Worm (Caenorhabditis elegans) whole organism, L2 larva: ENCODE measurements around the gene ule-3.

Experiments used
- R02D3.7 ChIP-seq: fragments of 150-350 bp; optimal IDR thresholded peaks from 2 replicates; lab custom pipeline; 2014; ENCODE audit warnings: missing biosample characterization, missing genetic modification characterization
- aly-2 ChIP-seq: fragments of 150-350 bp; optimal IDR thresholded peaks from 2 replicates; lab custom pipeline; 2014; ENCODE audit warnings: missing biosample characterization, missing genetic modification characterization
- elt-3 ChIP-seq: sonication (generic microtip); optimal IDR thresholded peaks from 2 replicates; lab custom pipeline; 2017; ENCODE audit warnings: missing biosample characterization, missing genetic modification characterization
- fos-1 ChIP-seq: fragments of 150-350 bp; optimal IDR thresholded peaks from 2 replicates; lab custom pipeline; 2014; ENCODE audit warnings: missing biosample characterization, missing genetic modification characterization
- lin-13 ChIP-seq: fragments of 150-350 bp; optimal IDR thresholded peaks from 2 replicates; lab custom pipeline; 2014; ENCODE audit warnings: missing biosample characterization, missing genetic modification reagents, missing genetic modification characterization
- lsy-2 ChIP-seq, 2 experiments: fragments of 150-350 bp in 1 of 2; sonication (generic microtip) in 1 of 2; optimal IDR thresholded peaks; 2 replicates each; lab custom pipeline; 2014 to 2017; ENCODE audit warnings: missing biosample characterization in 2 of 2, missing genetic modification characterization in 2 of 2
- mdl-1 ChIP-seq, 2 experiments: fragments of 150-350 bp in 1 of 2; sonication (generic microtip) in 1 of 2; optimal IDR thresholded peaks; 2 replicates each; lab custom pipeline; 2017; ENCODE audit warnings: missing biosample characterization in 2 of 2, missing genetic modification characterization in 2 of 2
- nhr-12 ChIP-seq: fragments of 150-350 bp; optimal IDR thresholded peaks from 2 replicates; lab custom pipeline; 2014; ENCODE audit warnings: missing biosample characterization, missing genetic modification characterization
- nhr-25 ChIP-seq: fragments of 150-350 bp; sonication (generic microtip); optimal IDR thresholded peaks from 3 replicates; lab custom pipeline; 2014; ENCODE audit warnings: missing biosample characterization, missing genetic modification characterization
- nhr-77 ChIP-seq: fragments of 150-350 bp; optimal IDR thresholded peaks from 2 replicates; lab custom pipeline; 2014; ENCODE audit warnings: missing biosample characterization, missing genetic modification characterization
- snpc-4 ChIP-seq: fragments of 150-350 bp; optimal IDR thresholded peaks from 2 replicates; lab custom pipeline; 2014; ENCODE audit warnings: missing biosample characterization, missing genetic modification characterization
- unc-39 ChIP-seq: fragments of 150-350 bp; optimal IDR thresholded peaks from 2 replicates; lab custom pipeline; 2014; ENCODE audit warnings: missing biosample characterization, missing genetic modification characterization
- ztf-11 ChIP-seq: sonication (generic microtip); optimal IDR thresholded peaks from 2 replicates; lab custom pipeline; 2017; ENCODE audit warnings: missing biosample characterization, missing genetic modification characterization

- no peak for TF ChIP-seq elt-3
- no peak for TF ChIP-seq R02D3.7 (tag; lab: Kevin White, UChicago)
- TF ChIP-seq nhr-25 (tag; lab: Kevin White, UChicago), result no peak
- TF ChIP-seq ztf-11 (tag; lab: Kevin White, UChicago), result no peak
- TF ChIP-seq snpc-4 (tag; lab: Kevin White, UChicago), result no peak
- no peak for TF ChIP-seq nhr-77 (tag; lab: Kevin White, UChicago)
- TF ChIP-seq aly-2 (tag; lab: Kevin White, UChicago), result no peak
- TF ChIP-seq lsy-2 (tag; optimal IDR thresholded peaks at IDR 0.05; lab: Kevin White, UChicago), result no peak
- TF ChIP-seq unc-39 (tag; lab: Kevin White, UChicago), result no peak
- no peak for TF ChIP-seq nhr-12 (tag; lab: Kevin White, UChicago)
- TF ChIP-seq fos-1, result no peak
- no peak for TF ChIP-seq lin-13 (GFP tag; lab: Kevin White, UChicago)
- TF ChIP-seq mdl-1 (tag; optimal IDR thresholded peaks at IDR 0.05; lab: Kevin White, UChicago), result no peak
These were observed 39.5 kb upstream of the ule-3 start, which contains the start of gene F28H7.7 for ce11 chrV:10754050-10754449.
